Fruit fly (Drosophila melanogaster) whole organism, pupa: ENCODE results near the gene CG18294.
A peak's percentile ranks its signal among the peaks of the same experiment; 100 is the strongest.

Source experiments
- CG10348 ChIP-seq: fragments of 200-800 bp; sonication (Bioruptor generic); IDR thresholded peaks from 2 replicates; pipeline ENCODE4 v1.3.6; 2022; ENCODE audit warnings: missing biosample characterization, missing genetic modification characterization
- CG12605 ChIP-seq: fragments of 200-800 bp; sonication (Bioruptor generic); IDR thresholded peaks from 2 replicates; pipeline ENCODE4 v1.3.6; 2022; ENCODE audit warnings: missing biosample characterization, missing genetic modification characterization
- CG14655 ChIP-seq: fragments of 200-800 bp; sonication (Bioruptor generic); optimal IDR thresholded peaks from 3 replicates; lab custom pipeline; 2017; ENCODE audit warnings: mild to moderate bottlenecking, missing biosample characterization, missing genetic modification reagents, missing genetic modification characterization
- CG15710 ChIP-seq: fragments of 200-800 bp; sonication (Bioruptor generic); optimal IDR thresholded peaks from 2 replicates; lab custom pipeline; 2018; ENCODE audit warnings: missing biosample characterization, mild to moderate bottlenecking, missing genetic modification characterization, moderate library complexity
- CG34367 ChIP-seq: fragments of 200-800 bp; sonication (Bioruptor generic); optimal IDR thresholded peaks from 2 replicates; lab custom pipeline; 2018; ENCODE audit warnings: missing biosample characterization, mild to moderate bottlenecking, missing genetic modification characterization
- CG4496 ChIP-seq: fragments of 200-800 bp; sonication (Bioruptor generic); IDR thresholded peaks from 3 replicates; pipeline ENCODE4 v1.3.6; 2022; ENCODE audit warnings: missing biosample characterization, missing genetic modification characterization
- CG8159 ChIP-seq: fragments of 200-800 bp; sonication (Bioruptor generic); optimal IDR thresholded peaks from 3 replicates; lab custom pipeline; 2018; ENCODE audit warnings: missing biosample characterization, mild to moderate bottlenecking, missing genetic modification characterization, moderate library complexity
- CG9948 ChIP-seq: fragments of 200-800 bp; sonication (Bioruptor generic); optimal IDR thresholded peaks from 2 replicates; lab custom pipeline; 2018; ENCODE audit warnings: missing biosample characterization, mild to moderate bottlenecking, missing genetic modification characterization, moderate library complexity
- EcR ChIP-seq: fragments of 200-800 bp; sonication (Bioruptor generic); optimal IDR thresholded peaks from 3 replicates; lab custom pipeline; 2019; ENCODE audit warnings: missing biosample characterization, missing genetic modification characterization, mild to moderate bottlenecking, moderate library complexity, missing genetic modification reagents
- rn ChIP-seq: fragments of 200-800 bp; sonication (Bioruptor generic); IDR thresholded peaks from 2 replicates; pipeline ENCODE4 v1.3.6; 2022; ENCODE audit warnings: missing biosample characterization, missing genetic modification characterization

CG18294 gene

dm6 chr3L:19442239-19442638 lies 33.1 kb downstream of the CG18294 start:
- TF ChIP-seq CG9948 (tag; lab: Kevin White, UChicago): peak; percentile 25
- TF ChIP-seq CG10348 (GFP tag; lab: Robert Waterston, UW): no peak
- TF ChIP-seq CG8159 (tag; lab: Kevin White, UChicago): peak; percentile 54
- TF ChIP-seq CG4496: peak; percentile 20; the same call in 1 of the 3 replicates
- TF ChIP-seq CG14655 (GFP tag; lab: Kevin White, UChicago): no peak
- TF ChIP-seq CG15710 (tag; lab: Kevin White, UChicago): peak; percentile 36
- no peak for TF ChIP-seq EcR (GFP tag; lab: Kevin White, UChicago)
- no peak for TF ChIP-seq rn (GFP tag; lab: Robert Waterston, UW)
- TF ChIP-seq CG12605 (GFP tag; lab: Robert Waterston, UW): no peak
- no peak for TF ChIP-seq CG34367
